Fruit fly (Drosophila melanogaster) whole organism, prepupa: ENCODE data around the gene TwdlG.

Experiments
- CG31627 ChIP-seq: fragments of 200-800 bp; sonication (Bioruptor generic); optimal IDR thresholded peaks from 3 replicates; lab custom pipeline; 2016; ENCODE audit warnings: missing biosample characterization, missing genetic modification characterization
- CG8319 ChIP-seq: fragments of 200-800 bp; sonication (Bioruptor generic); optimal IDR thresholded peaks from 3 replicates; lab custom pipeline; 2016; ENCODE audit warnings: missing biosample characterization, missing genetic modification characterization
- Eip75B ChIP-seq: fragments of 200-800 bp; sonication (Bioruptor generic); optimal IDR thresholded peaks from 3 replicates; lab custom pipeline; 2016; ENCODE audit warnings: missing biosample characterization, missing genetic modification characterization
- Eip93F ChIP-seq: fragments of 200-800 bp; sonication (Bioruptor generic); optimal IDR thresholded peaks from 2 replicates; lab custom pipeline; 2016; ENCODE audit warnings: missing biosample characterization, mild to moderate bottlenecking, missing genetic modification characterization
- Ets96B ChIP-seq: fragments of 200-800 bp; optimal IDR thresholded peaks from 2 replicates; lab custom pipeline; 2019; ENCODE audit warnings: missing biosample characterization, mild to moderate bottlenecking, missing genetic modification characterization, moderate library complexity
- Lpt ChIP-seq: fragments of 200-800 bp; sonication (Bioruptor generic); optimal IDR thresholded peaks from 3 replicates; lab custom pipeline; 2016; ENCODE audit warnings: missing biosample characterization, missing genetic modification characterization
- Smox ChIP-seq: fragments of 200-800 bp; sonication (Bioruptor generic); optimal IDR thresholded peaks from 3 replicates; lab custom pipeline; 2016; ENCODE audit warnings: missing biosample characterization, missing genetic modification characterization
- Sox102F ChIP-seq: fragments of 200-800 bp; sonication (Bioruptor generic); optimal IDR thresholded peaks from 2 replicates; lab custom pipeline; 2016; ENCODE audit warnings: missing biosample characterization, mild to moderate bottlenecking, missing genetic modification characterization
- acj6 ChIP-seq: fragments of 200-800 bp; sonication (Bioruptor generic); optimal IDR thresholded peaks from 3 replicates; lab custom pipeline; 2016; ENCODE audit warnings: missing biosample characterization, missing genetic modification characterization
- lz ChIP-seq: fragments of 200-800 bp; sonication (Bioruptor generic); optimal IDR thresholded peaks from 3 replicates; lab custom pipeline; 2016; ENCODE audit warnings: missing biosample characterization, missing genetic modification characterization
- ss ChIP-seq, 2 experiments: fragments of 200-800 bp; sonication (Bioruptor generic); optimal IDR thresholded peaks; 2 replicates in 1 of 2; 3 replicates in 1 of 2; lab custom pipeline; 2017 to 2018; ENCODE audit warnings: mild to moderate bottlenecking in 2 of 2, missing biosample characterization in 2 of 2, missing genetic modification characterization in 2 of 2, moderate library complexity in 1 of 2
- topi ChIP-seq: fragments of 200-800 bp; sonication (Bioruptor generic); optimal IDR thresholded peaks from 3 replicates; lab custom pipeline; 2016; ENCODE audit warnings: missing biosample characterization, missing genetic modification characterization

dm6 chr3R:4282207-4282606 is 31.1 kb upstream of the TwdlG start:
- no peak for TF ChIP-seq lz
- no peak for TF ChIP-seq Lpt (GFP tag; lab: Kevin White, UChicago)
- TF ChIP-seq Eip75B, result no peak
- no peak for TF ChIP-seq Ets96B
- no peak for TF ChIP-seq Eip93F
- no peak for TF ChIP-seq topi
- no peak for TF ChIP-seq Sox102F (GFP tag; lab: Kevin White, UChicago)
- TF ChIP-seq CG31627 (GFP tag; lab: Kevin White, UChicago), result no peak
- no peak for TF ChIP-seq CG8319 (GFP tag; lab: Kevin White, UChicago)
- TF ChIP-seq Smox (GFP tag; lab: Kevin White, UChicago), result no peak
- no peak for TF ChIP-seq acj6 (GFP tag; lab: Kevin White, UChicago)
- TF ChIP-seq ss (GFP tag; optimal IDR thresholded peaks at IDR 0.05; lab: Kevin White, UChicago), result no peak
